In genomic region chr3R:17716858-17717596, dm6 we compare ENCODE assay signal across 1 fruit fly cellular context.
TF ChIP-seq lines count a peak whose summit lies in the region.

No protein-coding gene starts in this region.

TF ChIP-seq in whole organism, embryonic, 481 proteins besides CTCF, POLR2A, EP300 and RAD21 (continued from another document and continues in another):
- no peak for TF ChIP-seq br (optimal IDR thresholded peaks at IDR 0.05; lab: Kevin White, UChicago)
- peak; percentile 41 for TF ChIP-seq pb (GFP tag; optimal IDR thresholded peaks at IDR 0.05; lab: Kevin White, UChicago)
- peak; percentile 22 for TF ChIP-seq Max (GFP tag; optimal IDR thresholded peaks at IDR 0.05; lab: Kevin White, UChicago)
- peak; percentile 24 for TF ChIP-seq ac (GFP tag; optimal IDR thresholded peaks at IDR 0.05; lab: Kevin White, UChicago)
- peak; percentile 36 for TF ChIP-seq CG16863 (GFP tag; optimal IDR thresholded peaks at IDR 0.05; lab: Kevin White, UChicago)
- TF ChIP-seq Mes4 (GFP tag; optimal IDR thresholded peaks at IDR 0.05; lab: Kevin White, UChicago) = peak; percentile 6
- TF ChIP-seq PHDP (tag; optimal IDR thresholded peaks at IDR 0.05; lab: Kevin White, UChicago) = peak; percentile 2
- TF ChIP-seq Pdp1 (GFP tag; optimal IDR thresholded peaks at IDR 0.05; lab: Kevin White, UChicago) = peak in 1 of 2 experiments; percentile 38
- TF ChIP-seq CG12219 (GFP tag; optimal IDR thresholded peaks at IDR 0.05; lab: Kevin White, UChicago) = peak; percentile 36
- TF ChIP-seq ara (GFP tag; IDR thresholded peaks at IDR 0.05; lab: Robert Waterston, UW) = no peak
- TF ChIP-seq Doc2 (GFP tag; IDR thresholded peaks at IDR 0.05; lab: Robert Waterston, UW) = no peak
- peak; percentile 20 for TF ChIP-seq BEAF-32 (GFP tag; optimal IDR thresholded peaks at IDR 0.05; lab: Kevin White, UChicago)
- peak; percentile 91 for TF ChIP-seq CG12769 (tag; optimal IDR thresholded peaks at IDR 0.05; lab: Kevin White, UChicago)
- TF ChIP-seq YL-1 (GFP tag; optimal IDR thresholded peaks at IDR 0.05; lab: Kevin White, UChicago) = peak; percentile 49
- TF ChIP-seq CG9727 (GFP tag; optimal IDR thresholded peaks at IDR 0.05; lab: Kevin White, UChicago) = peak; percentile 14
- TF ChIP-seq Antp (GFP tag; optimal IDR thresholded peaks at IDR 0.05; lab: Kevin White, UChicago) = peak; percentile 37
- peak; percentile 19 for TF ChIP-seq lilli (GFP tag; optimal IDR thresholded peaks at IDR 0.05; lab: Kevin White, UChicago)
- no peak for TF ChIP-seq Drgx (GFP tag; IDR thresholded peaks at IDR 0.05; lab: Robert Waterston, UW)
- no peak for TF ChIP-seq CG17802 (tag; optimal IDR thresholded peaks at IDR 0.05; lab: Kevin White, UChicago)
- peak; percentile 90 for TF ChIP-seq CG12155 (GFP tag; optimal IDR thresholded peaks at IDR 0.05; lab: Kevin White, UChicago)
- TF ChIP-seq gcm2 (GFP tag; optimal IDR thresholded peaks at IDR 0.05; lab: Kevin White, UChicago) = peak; percentile 5
- peak; percentile 72 for TF ChIP-seq HLHmδ (GFP tag; optimal IDR thresholded peaks at IDR 0.05; lab: Kevin White, UChicago)
- TF ChIP-seq repo (GFP tag; optimal IDR thresholded peaks at IDR 0.05; lab: Kevin White, UChicago) = no peak
- TF ChIP-seq CG13624 (GFP tag; optimal IDR thresholded peaks at IDR 0.05; lab: Kevin White, UChicago) = peak; percentile 66
- peak; percentile 34 for TF ChIP-seq scrt (GFP tag; optimal IDR thresholded peaks at IDR 0.05; lab: Kevin White, UChicago)
- peak; percentile 70 for TF ChIP-seq mirr (GFP tag; optimal IDR thresholded peaks at IDR 0.05; lab: Kevin White, UChicago)
- peak; percentile 62 for TF ChIP-seq lab (GFP tag; optimal IDR thresholded peaks at IDR 0.05; lab: Kevin White, UChicago)
- TF ChIP-seq CG15514 (GFP tag; optimal IDR thresholded peaks at IDR 0.05; lab: Kevin White, UChicago) = peak; percentile 47
- peak; percentile 30 for TF ChIP-seq CG6854 (GFP tag; optimal IDR thresholded peaks at IDR 0.05; lab: Kevin White, UChicago)
- peak; percentile 91 for TF ChIP-seq pfk (GFP tag; optimal IDR thresholded peaks at IDR 0.05; lab: Kevin White, UChicago)
- TF ChIP-seq CG2712 (tag; optimal IDR thresholded peaks at IDR 0.05; lab: Kevin White, UChicago) = peak; percentile 31
- TF ChIP-seq CG17829 (tag; optimal IDR thresholded peaks at IDR 0.05; lab: Kevin White, UChicago) = peak; percentile 22
- TF ChIP-seq ash1 (GFP tag; optimal IDR thresholded peaks at IDR 0.05; lab: Kevin White, UChicago) = peak; percentile 27
- peak; percentile 16 for TF ChIP-seq CG11504 (tag; optimal IDR thresholded peaks at IDR 0.05; lab: Kevin White, UChicago)
- TF ChIP-seq pho (GFP tag; optimal IDR thresholded peaks at IDR 0.05; lab: Kevin White, UChicago) = peak; percentile 17
- TF ChIP-seq dmrt99B (tag; optimal IDR thresholded peaks at IDR 0.05; lab: Kevin White, UChicago) = peak; percentile 21
- TF ChIP-seq CG6765 (GFP tag; optimal IDR thresholded peaks at IDR 0.05; lab: Kevin White, UChicago) = peak; percentile 36
- TF ChIP-seq E2f2 (GFP tag; IDR thresholded peaks at IDR 0.05; lab: Robert Waterston, UW) = no peak
- peak; percentile 82 for TF ChIP-seq ewg (GFP tag; optimal IDR thresholded peaks at IDR 0.05; lab: Kevin White, UChicago)
- TF ChIP-seq kni (GFP tag; optimal IDR thresholded peaks at IDR 0.05; lab: Kevin White, UChicago) = peak; percentile 44
- no peak for TF ChIP-seq row (GFP tag; IDR thresholded peaks at IDR 0.05; lab: Robert Waterston, UW)
- peak in 1 of 2 experiments; percentile 15 for TF ChIP-seq Eip74EF (GFP tag; optimal IDR thresholded peaks at IDR 0.05; lab: Kevin White, UChicago)
- peak; percentile 77 for TF ChIP-seq ftz-f1 (GFP tag; optimal IDR thresholded peaks at IDR 0.05; lab: Kevin White, UChicago)
- peak; percentile 98 for TF ChIP-seq yki (optimal IDR thresholded peaks at IDR 0.05; lab: Kevin White, UChicago)
- TF ChIP-seq oc (tag; optimal IDR thresholded peaks at IDR 0.05; lab: Kevin White, UChicago) = peak; percentile 29
- TF ChIP-seq fu2 (GFP tag; optimal IDR thresholded peaks at IDR 0.05; lab: Kevin White, UChicago) = peak; percentile 27
- TF ChIP-seq bigmax (GFP tag; optimal IDR thresholded peaks at IDR 0.05; lab: Kevin White, UChicago) = peak; percentile 95
- peak; percentile 21 for TF ChIP-seq B-H2 (GFP tag; optimal IDR thresholded peaks at IDR 0.05; lab: Kevin White, UChicago)
- TF ChIP-seq Dek (tag; optimal IDR thresholded peaks at IDR 0.05; lab: Kevin White, UChicago) = no peak
- TF ChIP-seq CG6813 (GFP tag; optimal IDR thresholded peaks at IDR 0.05; lab: Kevin White, UChicago) = peak; percentile 32
- TF ChIP-seq CG6254 (GFP tag; optimal IDR thresholded peaks at IDR 0.05; lab: Kevin White, UChicago) = no peak
- peak; percentile 57 for TF ChIP-seq CG10267 (tag; optimal IDR thresholded peaks at IDR 0.05; lab: Kevin White, UChicago)
- no peak for TF ChIP-seq Oaz (GFP tag; IDR thresholded peaks at IDR 0.05; lab: Robert Waterston, UW)
- peak; percentile 94 for TF ChIP-seq Med (GFP tag; lab: Kevin White, UChicago)
- TF ChIP-seq zfh2 (GFP tag; optimal IDR thresholded peaks at IDR 0.05; lab: Kevin White, UChicago) = peak; percentile 51
- peak; percentile 97 for TF ChIP-seq CG8478 (optimal IDR thresholded peaks at IDR 0.05; lab: Kevin White, UChicago)
- peak; percentile 4 for TF ChIP-seq CG3995 (GFP tag; optimal IDR thresholded peaks at IDR 0.05; lab: Kevin White, UChicago)
- TF ChIP-seq CG2120 (GFP tag; optimal IDR thresholded peaks at IDR 0.05; lab: Kevin White, UChicago) = peak; percentile 60
- TF ChIP-seq ro (GFP tag; IDR thresholded peaks at IDR 0.05; lab: Robert Waterston, UW) = no peak
- no peak for TF ChIP-seq Six4 (GFP tag; optimal IDR thresholded peaks at IDR 0.05; lab: Kevin White, UChicago)
- TF ChIP-seq ranshi (GFP tag; IDR thresholded peaks at IDR 0.05; lab: Robert Waterston, UW) = no peak
- peak; percentile 48 for TF ChIP-seq Meics (GFP tag; optimal IDR thresholded peaks at IDR 0.05; lab: Kevin White, UChicago)
- TF ChIP-seq CG3281 (GFP tag; optimal IDR thresholded peaks at IDR 0.05; lab: Kevin White, UChicago) = peak; percentile 34
- TF ChIP-seq ase (GFP tag; IDR thresholded peaks at IDR 0.05; lab: Robert Waterston, UW) = no peak
- TF ChIP-seq fru (optimal IDR thresholded peaks at IDR 0.05; lab: Kevin White, UChicago) = no peak
- peak; percentile 96 for TF ChIP-seq cg (GFP tag; optimal IDR thresholded peaks at IDR 0.05; lab: Kevin White, UChicago)
- peak; percentile 7 for TF ChIP-seq CG7786 (GFP tag; optimal IDR thresholded peaks at IDR 0.05; lab: Kevin White, UChicago)
- peak; percentile 69 for TF ChIP-seq CG18599 (GFP tag; optimal IDR thresholded peaks at IDR 0.05; lab: Kevin White, UChicago)
- TF ChIP-seq ERR (GFP tag; optimal IDR thresholded peaks at IDR 0.05; lab: Kevin White, UChicago) = peak; percentile 61
- peak; percentile 36 for TF ChIP-seq pzg (GFP tag; optimal IDR thresholded peaks at IDR 0.05; lab: Kevin White, UChicago)
- TF ChIP-seq CG13894 (tag; optimal IDR thresholded peaks at IDR 0.05; lab: Kevin White, UChicago) = peak; percentile 37
- peak; percentile 19 for TF ChIP-seq CG12391 (tag; optimal IDR thresholded peaks at IDR 0.05; lab: Kevin White, UChicago)
- no peak for TF ChIP-seq p53 (GFP tag; optimal IDR thresholded peaks at IDR 0.05; lab: Kevin White, UChicago)
- TF ChIP-seq abd-A (tag; optimal IDR thresholded peaks at IDR 0.05; lab: Kevin White, UChicago) = peak; percentile 94
- no peak for TF ChIP-seq Dll (GFP tag; IDR thresholded peaks at IDR 0.05; lab: Robert Waterston, UW; ENCODE audit: partially characterized antibody)
- no peak for TF ChIP-seq fd96Cb (tag; optimal IDR thresholded peaks at IDR 0.05; lab: Kevin White, UChicago)
- no peak for TF ChIP-seq CG6272 (GFP tag; IDR thresholded peaks at IDR 0.05; lab: Robert Waterston, UW)
- TF ChIP-seq crc (GFP tag; optimal IDR thresholded peaks at IDR 0.05; lab: Kevin White, UChicago) = no peak
- no peak for TF ChIP-seq chm (GFP tag; IDR thresholded peaks at IDR 0.05; lab: Robert Waterston, UW)
- peak; percentile 46 for TF ChIP-seq caup (GFP tag; optimal IDR thresholded peaks at IDR 0.05; lab: Kevin White, UChicago; ENCODE audit: severe bottlenecking)
- peak; percentile 38 for TF ChIP-seq sd (tag; optimal IDR thresholded peaks at IDR 0.05; lab: Kevin White, UChicago)
- TF ChIP-seq Blimp-1 (GFP tag; optimal IDR thresholded peaks at IDR 0.05; lab: Kevin White, UChicago) = peak; percentile 15
- no peak for TF ChIP-seq Dip2 (GFP tag; IDR thresholded peaks at IDR 0.05; lab: Robert Waterston, UW)
- TF ChIP-seq Nf-YC (tag; optimal IDR thresholded peaks at IDR 0.05; lab: Kevin White, UChicago) = peak; percentile 72
- peak; percentile 9 for TF ChIP-seq NK7.1 (GFP tag; optimal IDR thresholded peaks at IDR 0.05; lab: Kevin White, UChicago)
- no peak for TF ChIP-seq CG17359 (tag; optimal IDR thresholded peaks at IDR 0.05; lab: Kevin White, UChicago)
- TF ChIP-seq CrebB (tag; optimal IDR thresholded peaks at IDR 0.05; lab: Kevin White, UChicago) = peak; percentile 65
- TF ChIP-seq Gsc (GFP tag; IDR thresholded peaks at IDR 0.05; lab: Robert Waterston, UW) = no peak
- peak; percentile 8 for TF ChIP-seq CG10147 (GFP tag; optimal IDR thresholded peaks at IDR 0.05; lab: Kevin White, UChicago)
- peak; percentile 7 for TF ChIP-seq Sry-δ (GFP tag; optimal IDR thresholded peaks at IDR 0.05; lab: Kevin White, UChicago)
- no peak for TF ChIP-seq sna (GFP tag; IDR thresholded peaks at IDR 0.05; lab: Robert Waterston, UW; ENCODE audit: partially characterized antibody)
- no peak for TF ChIP-seq Doc3 (GFP tag; IDR thresholded peaks at IDR 0.05; lab: Robert Waterston, UW; ENCODE audit: partially characterized antibody)
- TF ChIP-seq twi (tag; optimal IDR thresholded peaks at IDR 0.05; lab: Kevin White, UChicago) = no peak
- no peak for TF ChIP-seq Usf (GFP tag; optimal IDR thresholded peaks at IDR 0.05; lab: Kevin White, UChicago)
- TF ChIP-seq Dp (GFP tag; optimal IDR thresholded peaks at IDR 0.05; lab: Kevin White, UChicago) = peak; percentile 7
- TF ChIP-seq Mrtf (GFP tag; IDR thresholded peaks at IDR 0.05; lab: Robert Waterston, UW) = no peak
- peak; percentile 15 for TF ChIP-seq Hand (GFP tag; optimal IDR thresholded peaks at IDR 0.05; lab: Kevin White, UChicago)
- no peak for TF ChIP-seq Rfx (GFP tag; IDR thresholded peaks at IDR 0.05; lab: Robert Waterston, UW)
- TF ChIP-seq inv (GFP tag; IDR thresholded peaks at IDR 0.05; lab: Robert Waterston, UW; ENCODE audit: partially characterized antibody) = no peak
- TF ChIP-seq CG10543 (GFP tag; optimal IDR thresholded peaks at IDR 0.05; lab: Kevin White, UChicago) = peak; percentile 85
- peak; percentile 31 for TF ChIP-seq Nf-YB (GFP tag; optimal IDR thresholded peaks at IDR 0.05; lab: Kevin White, UChicago)
- TF ChIP-seq wek (GFP tag; optimal IDR thresholded peaks at IDR 0.05; lab: Kevin White, UChicago) = peak; percentile 9
- TF ChIP-seq Fer1 (GFP tag; optimal IDR thresholded peaks at IDR 0.05; lab: Kevin White, UChicago) = peak; percentile 67
- TF ChIP-seq corto (GFP tag; optimal IDR thresholded peaks at IDR 0.05; lab: Kevin White, UChicago) = peak; percentile 41
- peak; percentile 20 for TF ChIP-seq MESR4 (GFP tag; optimal IDR thresholded peaks at IDR 0.05; lab: Kevin White, UChicago)
- peak; percentile 31 for TF ChIP-seq grau (tag; optimal IDR thresholded peaks at IDR 0.05; lab: Kevin White, UChicago)
- TF ChIP-seq jumu (GFP tag; optimal IDR thresholded peaks at IDR 0.05; lab: Kevin White, UChicago) = peak; percentile 44
- no peak for TF ChIP-seq Aef1 (GFP tag; IDR thresholded peaks at IDR 0.05; lab: Robert Waterston, UW)
- TF ChIP-seq ttk (GFP tag; IDR thresholded peaks at IDR 0.05; lab: Robert Waterston, UW) = no peak
- no peak for TF ChIP-seq CG7372 (GFP tag; IDR thresholded peaks at IDR 0.05; lab: Robert Waterston, UW)
- TF ChIP-seq CG12659 (GFP tag; optimal IDR thresholded peaks at IDR 0.05; lab: Kevin White, UChicago) = peak; percentile 51
- TF ChIP-seq pros (GFP tag; optimal IDR thresholded peaks at IDR 0.05; lab: Kevin White, UChicago) = peak; percentile 68
- TF ChIP-seq lov (optimal IDR thresholded peaks at IDR 0.05; lab: Kevin White, UChicago) = no peak
- no peak for TF ChIP-seq lov (GFP tag; IDR thresholded peaks at IDR 0.05; lab: Robert Waterston, UW)
- no peak for TF ChIP-seq CG31388 (GFP tag; optimal IDR thresholded peaks at IDR 0.05; lab: Kevin White, UChicago)
- peak; percentile 79 for TF ChIP-seq sens (GFP tag; lab: Kevin White, UChicago)
- TF ChIP-seq Asciz (GFP tag; optimal IDR thresholded peaks at IDR 0.05; lab: Kevin White, UChicago) = no peak
- peak; percentile 72 for TF ChIP-seq cwo (GFP tag; optimal IDR thresholded peaks at IDR 0.05; lab: Kevin White, UChicago)
- TF ChIP-seq CG8924 (tag; optimal IDR thresholded peaks at IDR 0.05; lab: Kevin White, UChicago) = peak; percentile 70
- peak; percentile 98 for TF ChIP-seq CG1832 (GFP tag; optimal IDR thresholded peaks at IDR 0.05; lab: Kevin White, UChicago)
- peak; percentile 49 for TF ChIP-seq CG2116 (GFP tag; optimal IDR thresholded peaks at IDR 0.05; lab: Kevin White, UChicago)
- peak; percentile 37 for TF ChIP-seq run (tag; optimal IDR thresholded peaks at IDR 0.05; lab: Kevin White, UChicago)
- TF ChIP-seq gcm (GFP tag; optimal IDR thresholded peaks at IDR 0.05; lab: Kevin White, UChicago) = peak; percentile 7
- TF ChIP-seq CG7271 (tag; optimal IDR thresholded peaks at IDR 0.05; lab: Kevin White, UChicago) = peak; percentile 4
- no peak for TF ChIP-seq CG17186 (GFP tag; optimal IDR thresholded peaks at IDR 0.05; lab: Kevin White, UChicago)
- no peak for TF ChIP-seq Fer2 (tag; optimal IDR thresholded peaks at IDR 0.05; lab: Kevin White, UChicago)
- TF ChIP-seq Fer3 (tag; optimal IDR thresholded peaks at IDR 0.05; lab: Kevin White, UChicago) = peak; percentile 26
- peak in 1 of 2 experiments; percentile 29 for TF ChIP-seq insv (GFP tag; optimal IDR thresholded peaks at IDR 0.05; lab: Kevin White, UChicago)
- TF ChIP-seq unpg (GFP tag; optimal IDR thresholded peaks at IDR 0.05; lab: Kevin White, UChicago) = peak; percentile 9
- peak; percentile 51 for TF ChIP-seq her (GFP tag; optimal IDR thresholded peaks at IDR 0.05; lab: Kevin White, UChicago)
- peak; percentile 49 for TF ChIP-seq cad (GFP tag; optimal IDR thresholded peaks at IDR 0.05; lab: Kevin White, UChicago)
- peak; percentile 65; the same call in 1 of the 2 replicates for TF ChIP-seq onecut (GFP tag; IDR thresholded peaks at IDR 0.05; lab: Robert Waterston, UW)
- no peak for TF ChIP-seq CG4617 (GFP tag; optimal IDR thresholded peaks at IDR 0.05; lab: Kevin White, UChicago; ENCODE audit: borderline replicate concordance)
- peak; percentile 19 for TF ChIP-seq CG15269 (tag; optimal IDR thresholded peaks at IDR 0.05; lab: Kevin White, UChicago)
- no peak for TF ChIP-seq trh (GFP tag; optimal IDR thresholded peaks at IDR 0.05; lab: Kevin White, UChicago)
